In genomic region chr3R:10412550-10413459, dm6 we compare ENCODE assay signal across 2 fruit fly cellular contexts.
TF ChIP-seq lines count a peak whose summit lies in the region.

Gene Irp-1B, minus strand, starts transcription at chr3R:10412869.
Gene Rrp46, plus strand, starts transcription at chr3R:10413301.

TF ChIP-seq in whole organism, adult, 20 proteins besides CTCF, POLR2A, EP300 and RAD21 (continued from another document):
- TF ChIP-seq cnc (optimal IDR thresholded peaks at IDR 0.05; lab: Kevin White, UChicago): no peak

TF ChIP-seq in whole organism, embryonic, 481 proteins besides CTCF, POLR2A, EP300 and RAD21 (continued from another document and continues in another):
- 0 out of 2 replicates have a peak, but pooled peaks have one; percentile 17 for TF ChIP-seq CG31441 (GFP tag; IDR thresholded peaks at IDR 0.05; lab: Robert Waterston, UW)
- TF ChIP-seq Nf-YA (GFP tag; IDR thresholded peaks at IDR 0.05; lab: Robert Waterston, UW): no peak
- TF ChIP-seq row (GFP tag; IDR thresholded peaks at IDR 0.05; lab: Robert Waterston, UW): peak; percentile 37; the same call in 1 of the 3 replicates
- TF ChIP-seq tin (GFP tag; optimal IDR thresholded peaks at IDR 0.05; lab: Kevin White, UChicago): no peak
- no peak for TF ChIP-seq Spps (tag; optimal IDR thresholded peaks at IDR 0.05; lab: Kevin White, UChicago)
- TF ChIP-seq exex (tag; optimal IDR thresholded peaks at IDR 0.05; lab: Kevin White, UChicago): no peak
- no peak for TF ChIP-seq cato (GFP tag; optimal IDR thresholded peaks at IDR 0.05; lab: Kevin White, UChicago; ENCODE audit: borderline replicate concordance)
- no peak for TF ChIP-seq CG7357 (GFP tag; IDR thresholded peaks at IDR 0.05; lab: Robert Waterston, UW)
- peak; percentile 99 for TF ChIP-seq tna (GFP tag; IDR thresholded peaks at IDR 0.05; lab: Robert Waterston, UW; ENCODE audit: partially characterized antibody)
- no peak for TF ChIP-seq CG33557 (GFP tag; optimal IDR thresholded peaks at IDR 0.05; lab: Kevin White, UChicago)
- no peak for TF ChIP-seq CG4282 (GFP tag; optimal IDR thresholded peaks at IDR 0.05; lab: Kevin White, UChicago)
- TF ChIP-seq CG13424 (tag; optimal IDR thresholded peaks at IDR 0.05; lab: Kevin White, UChicago): no peak
- TF ChIP-seq CG17359 (tag; optimal IDR thresholded peaks at IDR 0.05; lab: Kevin White, UChicago): no peak
- TF ChIP-seq CG15011 (GFP tag; optimal IDR thresholded peaks at IDR 0.05; lab: Kevin White, UChicago): no peak
- no peak for TF ChIP-seq HmgZ (tag; optimal IDR thresholded peaks at IDR 0.05; lab: Kevin White, UChicago)
- no peak for TF ChIP-seq dimm (GFP tag; IDR thresholded peaks at IDR 0.05; lab: Robert Waterston, UW)
- no peak for TF ChIP-seq CG4328 (GFP tag; optimal IDR thresholded peaks at IDR 0.05; lab: Kevin White, UChicago)
- TF ChIP-seq Dbx (GFP tag; IDR thresholded peaks at IDR 0.05; lab: Robert Waterston, UW): no peak
- no peak for TF ChIP-seq CG30431 (GFP tag; optimal IDR thresholded peaks at IDR 0.05; lab: Kevin White, UChicago)
- no peak for TF ChIP-seq z (GFP tag; IDR thresholded peaks at IDR 0.05; lab: Robert Waterston, UW)
- TF ChIP-seq Max (GFP tag; optimal IDR thresholded peaks at IDR 0.05; lab: Kevin White, UChicago): no peak
- peak; percentile 71 for TF ChIP-seq D19B (GFP tag; optimal IDR thresholded peaks at IDR 0.05; lab: Kevin White, UChicago)
- TF ChIP-seq CG11093 (GFP tag; IDR thresholded peaks at IDR 0.05; lab: Robert Waterston, UW): no peak
- no peak for TF ChIP-seq btn (GFP tag; optimal IDR thresholded peaks at IDR 0.05; lab: Kevin White, UChicago)
- peak; percentile 98 for TF ChIP-seq zen2 (GFP tag; IDR thresholded peaks at IDR 0.05; lab: Robert Waterston, UW; ENCODE audit: partially characterized antibody)
- no peak for TF ChIP-seq CG8944 (GFP tag; optimal IDR thresholded peaks at IDR 0.05; lab: Kevin White, UChicago)
- TF ChIP-seq CG13775 (GFP tag; optimal IDR thresholded peaks at IDR 0.05; lab: Kevin White, UChicago): no peak
- TF ChIP-seq CG2116 (GFP tag; optimal IDR thresholded peaks at IDR 0.05; lab: Kevin White, UChicago): peak; percentile 88
- no peak for TF ChIP-seq CG1602 (GFP tag; optimal IDR thresholded peaks at IDR 0.05; lab: Kevin White, UChicago)
- TF ChIP-seq her (GFP tag; optimal IDR thresholded peaks at IDR 0.05; lab: Kevin White, UChicago): no peak
- TF ChIP-seq CG9932 (GFP tag; IDR thresholded peaks at IDR 0.05; lab: Robert Waterston, UW): no peak
- no peak for TF ChIP-seq Poxn (GFP tag; IDR thresholded peaks at IDR 0.05; lab: Robert Waterston, UW)
- no peak for TF ChIP-seq CG17361 (GFP tag; IDR thresholded peaks at IDR 0.05; lab: Robert Waterston, UW)
- TF ChIP-seq CG13123 (GFP tag; optimal IDR thresholded peaks at IDR 0.05; lab: Kevin White, UChicago): no peak
- TF ChIP-seq ftz-f1 (GFP tag; optimal IDR thresholded peaks at IDR 0.05; lab: Kevin White, UChicago): no peak
- TF ChIP-seq Stat92E (GFP tag; optimal IDR thresholded peaks at IDR 0.05; lab: Kevin White, UChicago): no peak
- no peak for TF ChIP-seq CG7556 (GFP tag; optimal IDR thresholded peaks at IDR 0.05; lab: Kevin White, UChicago)
- peak; percentile 49 for TF ChIP-seq Rfx (GFP tag; IDR thresholded peaks at IDR 0.05; lab: Robert Waterston, UW)
- no peak for TF ChIP-seq CG17328 (GFP tag; IDR thresholded peaks at IDR 0.05; lab: Robert Waterston, UW)
- no peak for TF ChIP-seq CG6272 (GFP tag; IDR thresholded peaks at IDR 0.05; lab: Robert Waterston, UW)
- TF ChIP-seq Opbp (GFP tag; IDR thresholded peaks at IDR 0.05; lab: Robert Waterston, UW; ENCODE audit: partially characterized antibody): peak; percentile 91; the same call in 2 of the 3 replicates
- no peak for TF ChIP-seq CG8388 (GFP tag; optimal IDR thresholded peaks at IDR 0.05; lab: Kevin White, UChicago)
- no peak for TF ChIP-seq gro (GFP tag; optimal IDR thresholded peaks at IDR 0.05; lab: Kevin White, UChicago)
- TF ChIP-seq Dek (tag; optimal IDR thresholded peaks at IDR 0.05; lab: Kevin White, UChicago): no peak
- TF ChIP-seq CG6175 (GFP tag; IDR thresholded peaks at IDR 0.05; lab: Robert Waterston, UW): no peak
- TF ChIP-seq mam (GFP tag; optimal IDR thresholded peaks at IDR 0.05; lab: Kevin White, UChicago): no peak
- no peak for TF ChIP-seq CG4730 (GFP tag; IDR thresholded peaks at IDR 0.05; lab: Robert Waterston, UW)
- no peak for TF ChIP-seq CG31388 (GFP tag; optimal IDR thresholded peaks at IDR 0.05; lab: Kevin White, UChicago)
- TF ChIP-seq CG17568 (GFP tag; optimal IDR thresholded peaks at IDR 0.05; lab: Kevin White, UChicago): no peak
- TF ChIP-seq ranshi (GFP tag; IDR thresholded peaks at IDR 0.05; lab: Robert Waterston, UW): no peak
- TF ChIP-seq tap (tag; optimal IDR thresholded peaks at IDR 0.05; lab: Kevin White, UChicago): no peak
- no peak for TF ChIP-seq ssp (GFP tag; IDR thresholded peaks at IDR 0.05; lab: Robert Waterston, UW)
- TF ChIP-seq CG18764 (GFP tag; optimal IDR thresholded peaks at IDR 0.05; lab: Kevin White, UChicago): no peak
- TF ChIP-seq Neu2 (GFP tag; optimal IDR thresholded peaks at IDR 0.05; lab: Kevin White, UChicago; ENCODE audit: borderline replicate concordance): no peak
- TF ChIP-seq CG10267 (tag; optimal IDR thresholded peaks at IDR 0.05; lab: Kevin White, UChicago): peak; percentile 6
- TF ChIP-seq chn (GFP tag; optimal IDR thresholded peaks at IDR 0.05; lab: Kevin White, UChicago): no peak
- TF ChIP-seq CG7963 (GFP tag; IDR thresholded peaks at IDR 0.05; lab: Robert Waterston, UW; ENCODE audit: partially characterized antibody): peak; percentile 97
- TF ChIP-seq jigr1 (GFP tag; IDR thresholded peaks at IDR 0.05; lab: Robert Waterston, UW): no peak
- no peak for TF ChIP-seq salm (tag; optimal IDR thresholded peaks at IDR 0.05; lab: Kevin White, UChicago)
- TF ChIP-seq MESR4 (GFP tag; optimal IDR thresholded peaks at IDR 0.05; lab: Kevin White, UChicago): no peak
- TF ChIP-seq Hr39 (optimal IDR thresholded peaks at IDR 0.05; lab: Kevin White, UChicago): no peak
- TF ChIP-seq CG8359 (GFP tag; optimal IDR thresholded peaks at IDR 0.05; lab: Kevin White, UChicago; ENCODE audit: borderline replicate concordance): no peak
- TF ChIP-seq psq (GFP tag; optimal IDR thresholded peaks at IDR 0.05; lab: Kevin White, UChicago): no peak
- TF ChIP-seq rib (GFP tag; IDR thresholded peaks at IDR 0.05; lab: Robert Waterston, UW): no peak
- TF ChIP-seq Nf-YB (GFP tag; optimal IDR thresholded peaks at IDR 0.05; lab: Kevin White, UChicago): no peak
- TF ChIP-seq phol (tag; optimal IDR thresholded peaks at IDR 0.05; lab: Kevin White, UChicago): peak; percentile 33
- TF ChIP-seq CG15601 (tag; optimal IDR thresholded peaks at IDR 0.05; lab: Kevin White, UChicago): no peak
- TF ChIP-seq CG15514 (GFP tag; optimal IDR thresholded peaks at IDR 0.05; lab: Kevin White, UChicago): peak; percentile 79
- TF ChIP-seq lola (GFP tag; optimal IDR thresholded peaks at IDR 0.05; lab: Kevin White, UChicago): no peak
- TF ChIP-seq BEAF-32 (GFP tag; optimal IDR thresholded peaks at IDR 0.05; lab: Kevin White, UChicago): peak; percentile 78
- TF ChIP-seq Kr (GFP tag; optimal IDR thresholded peaks at IDR 0.05; lab: Kevin White, UChicago): no peak
- TF ChIP-seq CG9876 (GFP tag; optimal IDR thresholded peaks at IDR 0.05; lab: Kevin White, UChicago): no peak
- no peak for TF ChIP-seq PHDP (tag; optimal IDR thresholded peaks at IDR 0.05; lab: Kevin White, UChicago)
- no peak for TF ChIP-seq CG6813 (GFP tag; optimal IDR thresholded peaks at IDR 0.05; lab: Kevin White, UChicago)
- no peak for TF ChIP-seq Xrp1 (GFP tag; IDR thresholded peaks at IDR 0.05; lab: Robert Waterston, UW)
- TF ChIP-seq fru (optimal IDR thresholded peaks at IDR 0.05; lab: Kevin White, UChicago): no peak
- no peak for TF ChIP-seq Hr3 (GFP tag; optimal IDR thresholded peaks at IDR 0.05; lab: Kevin White, UChicago)
- TF ChIP-seq CG11695 (GFP tag; IDR thresholded peaks at IDR 0.05; lab: Robert Waterston, UW): no peak
- TF ChIP-seq Fer3 (tag; optimal IDR thresholded peaks at IDR 0.05; lab: Kevin White, UChicago): no peak
- TF ChIP-seq fu2 (GFP tag; optimal IDR thresholded peaks at IDR 0.05; lab: Kevin White, UChicago): no peak
- no peak for TF ChIP-seq CG7745 (tag; optimal IDR thresholded peaks at IDR 0.05; lab: Kevin White, UChicago)
- no peak for TF ChIP-seq vfl (GFP tag; optimal IDR thresholded peaks at IDR 0.05; lab: Kevin White, UChicago)
- no peak for TF ChIP-seq MTF-1 (GFP tag; optimal IDR thresholded peaks at IDR 0.05; lab: Kevin White, UChicago; ENCODE audit: borderline replicate concordance)
- TF ChIP-seq gsb (GFP tag; IDR thresholded peaks at IDR 0.05; lab: Robert Waterston, UW): no peak
- TF ChIP-seq CG17912 (GFP tag; optimal IDR thresholded peaks at IDR 0.05; lab: Kevin White, UChicago): no peak
- no peak for TF ChIP-seq shn (GFP tag; optimal IDR thresholded peaks at IDR 0.05; lab: Kevin White, UChicago)
- TF ChIP-seq hth (optimal IDR thresholded peaks at IDR 0.05; lab: Kevin White, UChicago): no peak
- no peak for TF ChIP-seq CG9609 (GFP tag; optimal IDR thresholded peaks at IDR 0.05; lab: Kevin White, UChicago)
- no peak for TF ChIP-seq kay (GFP tag; optimal IDR thresholded peaks at IDR 0.05; lab: Kevin White, UChicago)
- TF ChIP-seq Sox102F (GFP tag; optimal IDR thresholded peaks at IDR 0.05; lab: Kevin White, UChicago): no peak
- no peak for TF ChIP-seq Adf1 (GFP tag; IDR thresholded peaks at IDR 0.05; lab: Robert Waterston, UW)
- TF ChIP-seq CG13296 (GFP tag; optimal IDR thresholded peaks at IDR 0.05; lab: Kevin White, UChicago): no peak
- no peak for TF ChIP-seq cad (GFP tag; optimal IDR thresholded peaks at IDR 0.05; lab: Kevin White, UChicago)
- TF ChIP-seq sisA (GFP tag; IDR thresholded peaks at IDR 0.05; lab: Robert Waterston, UW): no peak
- TF ChIP-seq Hmx (GFP tag; optimal IDR thresholded peaks at IDR 0.05; lab: Kevin White, UChicago): no peak
- no peak for TF ChIP-seq unpg (GFP tag; optimal IDR thresholded peaks at IDR 0.05; lab: Kevin White, UChicago)
- TF ChIP-seq klu (GFP tag; IDR thresholded peaks at IDR 0.05; lab: Robert Waterston, UW): no peak
- TF ChIP-seq CG18476 (GFP tag; optimal IDR thresholded peaks at IDR 0.05; lab: Kevin White, UChicago): no peak
- TF ChIP-seq cwo (GFP tag; optimal IDR thresholded peaks at IDR 0.05; lab: Kevin White, UChicago): no peak
- TF ChIP-seq Side (GFP tag; optimal IDR thresholded peaks at IDR 0.05; lab: Kevin White, UChicago): no peak
- TF ChIP-seq Hand (GFP tag; optimal IDR thresholded peaks at IDR 0.05; lab: Kevin White, UChicago): no peak
- no peak for TF ChIP-seq da (GFP tag; optimal IDR thresholded peaks at IDR 0.05; lab: Kevin White, UChicago)
- TF ChIP-seq Lhr (GFP tag; optimal IDR thresholded peaks at IDR 0.05; lab: Kevin White, UChicago): no peak
- TF ChIP-seq lbe (GFP tag; optimal IDR thresholded peaks at IDR 0.05; lab: Kevin White, UChicago): no peak
- no peak for TF ChIP-seq CG18599 (GFP tag; optimal IDR thresholded peaks at IDR 0.05; lab: Kevin White, UChicago)
- no peak for TF ChIP-seq Awh (GFP tag; IDR thresholded peaks at IDR 0.05; lab: Robert Waterston, UW)
- peak; percentile 65 for TF ChIP-seq CG15479 (GFP tag; optimal IDR thresholded peaks at IDR 0.05; lab: Kevin White, UChicago)
- TF ChIP-seq CG1647 (GFP tag; optimal IDR thresholded peaks at IDR 0.05; lab: Kevin White, UChicago): no peak
- no peak for TF ChIP-seq CG7372 (GFP tag; IDR thresholded peaks at IDR 0.05; lab: Robert Waterston, UW)
- TF ChIP-seq CG34376 (GFP tag; optimal IDR thresholded peaks at IDR 0.05; lab: Kevin White, UChicago): no peak
- no peak for TF ChIP-seq Ptx1 (GFP tag; IDR thresholded peaks at IDR 0.05; lab: Robert Waterston, UW)
- TF ChIP-seq GATAe (GFP tag; conservative IDR thresholded peaks at IDR 0.05; lab: Robert Waterston, UW): no peak
- no peak for TF ChIP-seq CG10959 (GFP tag; IDR thresholded peaks at IDR 0.05; lab: Robert Waterston, UW)
- TF ChIP-seq CrebB (tag; optimal IDR thresholded peaks at IDR 0.05; lab: Kevin White, UChicago): no peak
- TF ChIP-seq TFAM (GFP tag; optimal IDR thresholded peaks at IDR 0.05; lab: Kevin White, UChicago): no peak
- TF ChIP-seq CG6654 (GFP tag; optimal IDR thresholded peaks at IDR 0.05; lab: Kevin White, UChicago): no peak
- TF ChIP-seq sug (tag; optimal IDR thresholded peaks at IDR 0.05; lab: Kevin White, UChicago): no peak
- no peak for TF ChIP-seq Dfd (GFP tag; optimal IDR thresholded peaks at IDR 0.05; lab: Kevin White, UChicago)
- no peak for TF ChIP-seq CG3838 (GFP tag; optimal IDR thresholded peaks at IDR 0.05; lab: Kevin White, UChicago)
- TF ChIP-seq ara (GFP tag; IDR thresholded peaks at IDR 0.05; lab: Robert Waterston, UW): no peak
- TF ChIP-seq luna (GFP tag; optimal IDR thresholded peaks at IDR 0.05; lab: Kevin White, UChicago): no peak
- TF ChIP-seq CG18619 (GFP tag; optimal IDR thresholded peaks at IDR 0.05; lab: Kevin White, UChicago): no peak
- no peak for TF ChIP-seq CG18262 (tag; optimal IDR thresholded peaks at IDR 0.05; lab: Kevin White, UChicago)
- TF ChIP-seq CG7987 (GFP tag; optimal IDR thresholded peaks at IDR 0.05; lab: Kevin White, UChicago): no peak
- TF ChIP-seq bsh (GFP tag; optimal IDR thresholded peaks at IDR 0.05; lab: Kevin White, UChicago): peak in 1 of 2 experiments; percentile 33
- TF ChIP-seq CG2129 (GFP tag; IDR thresholded peaks at IDR 0.05; lab: Robert Waterston, UW; ENCODE audit: partially characterized antibody): peak; percentile 51
- TF ChIP-seq Ssrp (tag; optimal IDR thresholded peaks at IDR 0.05; lab: Kevin White, UChicago): no peak
- no peak for TF ChIP-seq CG10462 (GFP tag; optimal IDR thresholded peaks at IDR 0.05; lab: Kevin White, UChicago)
- no peak for TF ChIP-seq CG9215 (GFP tag; IDR thresholded peaks at IDR 0.05; lab: Robert Waterston, UW)
- no peak for TF ChIP-seq CG10979 (tag; optimal IDR thresholded peaks at IDR 0.05; lab: Kevin White, UChicago)
- no peak for TF ChIP-seq CG14441 (GFP tag; IDR thresholded peaks at IDR 0.05; lab: Robert Waterston, UW)
- peak; percentile 84 for TF ChIP-seq inv (GFP tag; IDR thresholded peaks at IDR 0.05; lab: Robert Waterston, UW; ENCODE audit: partially characterized antibody)
- no peak for TF ChIP-seq CG2889 (GFP tag; IDR thresholded peaks at IDR 0.05; lab: Robert Waterston, UW)
- no peak for TF ChIP-seq fd3F (GFP tag; optimal IDR thresholded peaks at IDR 0.05; lab: Kevin White, UChicago)
- no peak for TF ChIP-seq croc (GFP tag; conservative IDR thresholded peaks at IDR 0.05; lab: Robert Waterston, UW)
- no peak for TF ChIP-seq CG8281 (tag; optimal IDR thresholded peaks at IDR 0.05; lab: Kevin White, UChicago)
- TF ChIP-seq maf-S (GFP tag; optimal IDR thresholded peaks at IDR 0.05; lab: Kevin White, UChicago): no peak
- TF ChIP-seq HLHmδ (GFP tag; optimal IDR thresholded peaks at IDR 0.05; lab: Kevin White, UChicago): no peak
